Worm (Caenorhabditis elegans) whole organism, young adult: Measurements from ENCODE around the gene Y41D4A.3.

ENCODE experiments used
- D2030.7 ChIP-seq: fragments of 200-800 bp; sonication (Bioruptor generic); IDR thresholded peaks from 2 replicates; pipeline ENCODE4 v1.3.6; 2022; ENCODE audit warnings: missing genetic modification reagents, missing genetic modification characterization, missing compliant biosample characterization
- F23B12.7 ChIP-seq: sonication (generic microtip); optimal IDR thresholded peaks from 2 replicates; lab custom pipeline; 2017; ENCODE audit warnings: missing genetic modification characterization, mild to moderate bottlenecking, missing compliant biosample characterization, antibody characterized with exemption, moderate library complexity; ENCODE audit not compliant: insufficient read depth
- F33H1.4 ChIP-seq: fragments of 200-800 bp; sonication (Bioruptor generic); IDR thresholded peaks from 2 replicates; pipeline ENCODE4 v1.3.6; 2022; ENCODE audit warnings: missing genetic modification reagents, missing genetic modification characterization, missing compliant biosample characterization
- F49E8.2 ChIP-seq: sonication (generic microtip); optimal IDR thresholded peaks from 3 replicates; lab custom pipeline; 2017; ENCODE audit warnings: missing genetic modification characterization, mild to moderate bottlenecking, missing compliant biosample characterization, antibody characterized with exemption, moderate library complexity; ENCODE audit not compliant: insufficient read depth
- Y53G8AR.9 ChIP-seq: fragments of 200-800 bp; sonication (Bioruptor generic); conservative IDR thresholded peaks from 2 replicates; pipeline ENCODE4 v1.3.6; 2022; ENCODE audit warnings: missing genetic modification reagents, missing genetic modification characterization, missing compliant biosample characterization
- ZK185.1 ChIP-seq: sonication (generic microtip); optimal IDR thresholded peaks from 2 replicates; lab custom pipeline; 2016; ENCODE audit warnings: mild to moderate bottlenecking, missing genetic modification characterization, missing compliant biosample characterization; ENCODE audit not compliant: poor library complexity, severe bottlenecking
- aptf-3 ChIP-seq: fragments of 200-800 bp; sonication (Bioruptor generic); IDR thresholded peaks from 2 replicates; pipeline ENCODE4 v1.3.6; 2022; ENCODE audit warnings: missing genetic modification characterization, missing compliant biosample characterization
- attf-3 ChIP-seq: fragments of 200-800 bp; sonication (Bioruptor generic); conservative IDR thresholded peaks from 2 replicates; pipeline ENCODE4 v1.3.6; 2022; ENCODE audit warnings: missing genetic modification reagents, missing genetic modification characterization, missing compliant biosample characterization
- attf-5 ChIP-seq: fragments of 200-800 bp; sonication (Bioruptor generic); optimal IDR thresholded peaks from 2 replicates; lab custom pipeline; 2018; ENCODE audit warnings: mild to moderate bottlenecking, missing genetic modification characterization, missing compliant biosample characterization
- ccch-3 ChIP-seq: fragments of 200-800 bp; sonication (Bioruptor generic); optimal IDR thresholded peaks from 2 replicates; lab custom pipeline; 2018; ENCODE audit warnings: mild to moderate bottlenecking, missing genetic modification characterization, missing compliant biosample characterization
- cebp-1 ChIP-seq, 2 experiments: fragments of 200-800 bp in 1 of 2; sonication (Bioruptor generic) in 1 of 2; sonication (generic microtip) in 1 of 2; IDR thresholded peaks in 1 of 2; optimal IDR thresholded peaks in 1 of 2; 2 replicates each; pipeline versions ENCODE4 v1.3.6 to Lab custom; 2017 to 2022; ENCODE audit warnings: missing compliant biosample characterization in 2 of 2, missing genetic modification characterization in 2 of 2, mild to moderate bottlenecking in 1 of 2, missing genetic modification reagents in 1 of 2, moderate library complexity in 1 of 2
- ceh-100 ChIP-seq: fragments of 200-800 bp; sonication (Bioruptor generic); IDR thresholded peaks from 2 replicates; pipeline ENCODE4 v1.3.6; 2022; ENCODE audit warnings: missing genetic modification reagents, missing genetic modification characterization, missing compliant biosample characterization
- die-1 ChIP-seq: sonication (generic microtip); optimal IDR thresholded peaks from 2 replicates; lab custom pipeline; 2016; ENCODE audit warnings: missing genotype, mild to moderate bottlenecking, missing genetic modification characterization, missing compliant biosample characterization
- dox-1 ChIP-seq: fragments of 200-800 bp; sonication (Bioruptor generic); IDR thresholded peaks from 2 replicates; pipeline ENCODE4 v1.3.6; 2022; ENCODE audit warnings: missing genetic modification reagents, missing genetic modification characterization, missing compliant biosample characterization
- dpl-1 ChIP-seq: fragments of 150-350 bp; optimal IDR thresholded peaks from 2 replicates; lab custom pipeline; 2014; ENCODE audit warnings: missing biosample characterization, missing genetic modification reagents, missing genetic modification characterization
- ekl-4 ChIP-seq: fragments of 200-800 bp; sonication (Bioruptor generic); IDR thresholded peaks from 2 replicates; pipeline ENCODE4 v1.3.6; 2022; ENCODE audit warnings: missing genetic modification reagents, missing genetic modification characterization, missing compliant biosample characterization
- ets-4 ChIP-seq: fragments of 200-800 bp; sonication (Bioruptor generic); optimal IDR thresholded peaks from 2 replicates; lab custom pipeline; 2018; ENCODE audit warnings: mild to moderate bottlenecking, missing genetic modification characterization, missing compliant biosample characterization
- fkh-3 ChIP-seq: sonication (generic microtip); optimal IDR thresholded peaks from 2 replicates; lab custom pipeline; 2016; ENCODE audit warnings: mild to moderate bottlenecking, missing genetic modification characterization, missing compliant biosample characterization
- him-1 ChIP-seq: sonication (generic microtip); optimal IDR thresholded peaks from 2 replicates; lab custom pipeline; 2016; ENCODE audit warnings: missing genotype, missing genetic modification reagents, missing genetic modification characterization, missing compliant biosample characterization
- lag-1 ChIP-seq: fragments of 200-800 bp; sonication (Bioruptor generic); IDR thresholded peaks from 2 replicates; pipeline ENCODE4 v1.3.6; 2022; ENCODE audit warnings: missing genetic modification reagents, missing genetic modification characterization, missing compliant biosample characterization
- lin-35 ChIP-seq, 3 experiments: fragments of 150-350 bp in 2 of 3; sonication (generic microtip) in 1 of 3; optimal IDR thresholded peaks; 2 replicates each; lab custom pipeline; 2014 to 2018; ENCODE audit warnings: missing biosample characterization in 3 of 3, missing genetic modification characterization in 3 of 3, missing genetic modification reagents in 3 of 3
- lin-40 ChIP-seq: sonication (generic microtip); optimal IDR thresholded peaks from 2 replicates; lab custom pipeline; 2016; ENCODE audit warnings: missing genetic modification characterization, mild to moderate bottlenecking, missing compliant biosample characterization, missing genotype, missing genetic modification reagents
- lin-54 ChIP-seq: fragments of 200-800 bp; sonication (Bioruptor generic); optimal IDR thresholded peaks from 2 replicates; lab custom pipeline; 2018; ENCODE audit warnings: mild to moderate bottlenecking, missing genetic modification characterization, missing compliant biosample characterization
- lsl-1 ChIP-seq: fragments of 200-800 bp; sonication (Bioruptor generic); optimal IDR thresholded peaks from 2 replicates; lab custom pipeline; 2018; ENCODE audit warnings: mild to moderate bottlenecking, missing genetic modification characterization, moderate library complexity, missing compliant biosample characterization
- madf-3 ChIP-seq: fragments of 200-800 bp; sonication (Bioruptor generic); IDR thresholded peaks from 2 replicates; pipeline ENCODE4 v1.3.6; 2022; ENCODE audit warnings: missing genetic modification reagents, missing genetic modification characterization, missing compliant biosample characterization
- madf-6 ChIP-seq: fragments of 200-800 bp; sonication (Bioruptor generic); IDR thresholded peaks from 2 replicates; pipeline ENCODE4 v1.3.6; 2022; ENCODE audit warnings: missing genetic modification reagents, missing genetic modification characterization, missing compliant biosample characterization
- madf-8 ChIP-seq: fragments of 200-800 bp; sonication (Bioruptor generic); conservative IDR thresholded peaks from 2 replicates; pipeline ENCODE4 v1.3.6; 2022; ENCODE audit warnings: missing genetic modification reagents, missing genetic modification characterization, missing compliant biosample characterization
- mcd-1 ChIP-seq: fragments of 200-800 bp; sonication (Bioruptor generic); IDR thresholded peaks from 2 replicates; pipeline ENCODE4 v1.3.6; 2022; ENCODE audit warnings: missing genetic modification reagents, missing genetic modification characterization, missing compliant biosample characterization
- mes-4 ChIP-seq: sonication (generic microtip); optimal IDR thresholded peaks from 2 replicates; lab custom pipeline; 2016; ENCODE audit warnings: missing genotype, missing genetic modification characterization, missing compliant biosample characterization
- nfyb-1 ChIP-seq: fragments of 200-800 bp; sonication (Bioruptor generic); IDR thresholded peaks from 2 replicates; pipeline ENCODE4 v1.3.6; 2022; ENCODE audit warnings: missing genetic modification reagents, missing genetic modification characterization, missing compliant biosample characterization
- nhr-120 ChIP-seq: fragments of 200-800 bp; sonication (Bioruptor generic); IDR thresholded peaks from 2 replicates; pipeline ENCODE4 v1.3.6; 2022; ENCODE audit warnings: missing genetic modification characterization, missing compliant biosample characterization
- nhr-179 ChIP-seq: sonication (generic microtip); optimal IDR thresholded peaks from 2 replicates; lab custom pipeline; 2016; ENCODE audit warnings: mild to moderate bottlenecking, missing genetic modification characterization, missing compliant biosample characterization
- pha-4 ChIP-seq: fragments of 150-350 bp; sonication (generic microtip); optimal IDR thresholded peaks from 2 replicates; lab custom pipeline; 2014; ENCODE audit warnings: missing biosample characterization, missing genetic modification reagents, missing genetic modification characterization
- rcor-1 ChIP-seq: fragments of 200-800 bp; sonication (Bioruptor generic); IDR thresholded peaks from 2 replicates; pipeline ENCODE4 v1.3.6; 2022; ENCODE audit warnings: missing genetic modification reagents, missing genetic modification characterization, missing compliant biosample characterization
- repo-1 ChIP-seq: sonication (generic microtip); optimal IDR thresholded peaks from 2 replicates; lab custom pipeline; 2017; ENCODE audit warnings: mild to moderate bottlenecking, missing genetic modification characterization, missing compliant biosample characterization
- snpc-1.1 ChIP-seq: sonication (generic microtip); optimal IDR thresholded peaks from 2 replicates; lab custom pipeline; 2017; ENCODE audit warnings: missing genetic modification characterization, mild to moderate bottlenecking, missing compliant biosample characterization, antibody characterized with exemption, moderate library complexity, missing genotype, missing genetic modification reagents; ENCODE audit not compliant: insufficient read depth
- snpc-1.3 ChIP-seq: sonication (generic microtip); optimal IDR thresholded peaks from 2 replicates; lab custom pipeline; 2017; ENCODE audit warnings: missing genetic modification characterization, mild to moderate bottlenecking, missing compliant biosample characterization, antibody characterized with exemption, moderate library complexity, missing genotype, missing genetic modification reagents; ENCODE audit not compliant: insufficient read depth
- snpc-3.4 ChIP-seq: sonication (generic microtip); optimal IDR thresholded peaks from 2 replicates; lab custom pipeline; 2017; ENCODE audit warnings: missing genetic modification characterization, mild to moderate bottlenecking, missing compliant biosample characterization, antibody characterized with exemption, moderate library complexity, missing genotype, missing genetic modification reagents
- snpc-4 ChIP-seq, 5 experiments: fragments of 150-350 bp in 1 of 5; sonication (generic microtip) in 4 of 5; optimal IDR thresholded peaks; 2 replicates each; lab custom pipeline; 2014 to 2018; ENCODE audit warnings: missing genetic modification characterization in 5 of 5, missing biosample characterization in 3 of 5, antibody characterized with exemption in 2 of 5, mild to moderate bottlenecking in 2 of 5, missing compliant biosample characterization in 2 of 5, missing genotype in 2 of 5, moderate library complexity in 2 of 5, missing genetic modification reagents in 1 of 5
- tbp1 ChIP-seq: fragments of 200-800 bp; sonication (Bioruptor generic); optimal IDR thresholded peaks from 2 replicates; lab custom pipeline; 2018; ENCODE audit warnings: mild to moderate bottlenecking, missing genetic modification characterization, missing compliant biosample characterization
- xnd-1 ChIP-seq: sonication (generic microtip); optimal IDR thresholded peaks from 2 replicates; lab custom pipeline; 2016; ENCODE audit warnings: missing genotype, missing genetic modification reagents, missing genetic modification characterization, missing compliant biosample characterization
- zim-3 ChIP-seq: sonication (generic microtip); optimal IDR thresholded peaks from 2 replicates; lab custom pipeline; 2017; ENCODE audit warnings: mild to moderate bottlenecking, missing genetic modification characterization, moderate library complexity, missing compliant biosample characterization
- ztf-26 ChIP-seq: sonication (generic microtip); optimal IDR thresholded peaks from 2 replicates; lab custom pipeline; 2017; ENCODE audit warnings: missing genetic modification characterization, missing compliant biosample characterization
- ztf-28 ChIP-seq: fragments of 200-800 bp; sonication (Bioruptor generic); IDR thresholded peaks from 2 replicates; pipeline ENCODE4 v1.3.6; 2022; ENCODE audit warnings: missing genetic modification reagents, missing genetic modification characterization, missing compliant biosample characterization

Gene Y41D4A.3

DNA sequence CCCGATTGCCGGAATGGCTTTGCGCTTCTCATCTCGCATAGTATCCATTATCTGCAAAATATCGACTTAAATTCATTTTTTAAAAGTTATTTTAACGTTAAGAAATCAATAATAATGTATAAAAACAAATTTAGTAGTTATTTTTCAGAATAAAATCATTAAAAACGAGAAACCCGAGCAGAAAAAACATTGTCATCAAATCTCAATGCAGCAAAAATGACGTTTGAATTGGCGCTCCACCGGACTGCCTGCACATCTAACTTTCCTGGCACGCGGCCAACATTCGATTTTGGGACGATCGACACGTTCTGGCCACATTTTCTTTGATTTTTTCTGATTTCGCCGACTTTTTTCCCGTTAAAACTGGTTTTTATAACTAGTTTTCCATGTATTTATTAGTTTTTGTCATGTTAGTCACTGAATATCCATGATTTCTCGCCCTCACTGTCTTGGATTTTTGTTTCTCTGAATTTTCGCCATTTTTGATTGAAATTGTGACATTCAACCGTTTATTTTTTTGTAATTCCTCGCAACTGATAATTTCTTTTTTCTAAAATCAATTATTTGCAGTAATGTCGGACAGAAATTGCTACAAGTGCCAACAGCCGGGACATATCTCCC lies 43.8 kb upstream of the Y41D4A.3 start, which contains the start of the genes pbs-1 and K08D12.3:
Gene pbs-1, minus strand, starts transcription at position 51 of the 621 bp plus-strand sequence.
Gene K08D12.3, plus strand, starts transcription at position 571 of the 621 bp plus-strand sequence.
- TF ChIP-seq lin-40 (tag; lab: Kevin White, UChicago) (peak; percentile 78), lag-1 (no peak), rcor-1 (peak; percentile 37; the same call in 1 of the 2 replicates), Y53G8AR.9 (GFP tag; lab: Robert Waterston, UW) (peak; percentile 54; the same call in 1 of the 2 replicates), attf-5 (GFP tag; lab: Kevin White, UChicago) (peak; percentile 16), lin-35 (GFP tag; optimal IDR thresholded peaks at IDR 0.05; lab: Kevin White, UChicago) (peak in 2 of 3 experiments; percentile 7 to 87), tbp1 (peak; percentile 43), madf-8 (GFP tag; lab: Robert Waterston, UW) (0 out of 2 replicates have a peak, but pooled peaks have one; percentile 28), him-1 (tag; lab: Kevin White, UChicago) (no peak), F33H1.4 (GFP tag; lab: Robert Waterston, UW) (peak; percentile 81), snpc-4 (GFP tag; optimal IDR thresholded peaks at IDR 0.05; lab: Kevin White, UChicago) (no peak), snpc-4 (tag; optimal IDR thresholded peaks at IDR 0.05; lab: Kevin White, UChicago) (peak; percentile 20 to 69 (median 38)), madf-3 (GFP tag; lab: Robert Waterston, UW) (peak; percentile 31; the same call in 1 of the 2 replicates), snpc-1.3 (tag; lab: Kevin White, UChicago) (peak; percentile 32), ekl-4 (peak; percentile 53), ZK185.1 (tag; lab: Kevin White, UChicago) (peak; percentile 14), D2030.7 (peak; percentile 52), snpc-1.1 (tag; lab: Kevin White, UChicago) (peak; percentile 17), ztf-26 (tag; lab: Kevin White, UChicago) (peak; percentile 42), cebp-1 (GFP tag; IDR thresholded peaks at IDR 0.05; lab: Robert Waterston, UW) (no peak), cebp-1 (tag; optimal IDR thresholded peaks at IDR 0.05; lab: Kevin White, UChicago) (peak; percentile 63), lin-54 (peak; percentile 97), pha-4 (tag; lab: Kevin White, UChicago) (peak; percentile 74), nhr-179 (tag; lab: Kevin White, UChicago) (no peak), nhr-120 (GFP tag; lab: Robert Waterston, UW) (no peak), ccch-3 (no peak), nfyb-1 (GFP tag; lab: Robert Waterston, UW) (peak; percentile 61), zim-3 (tag; lab: Kevin White, UChicago) (no peak), F49E8.2 (tag; lab: Kevin White, UChicago) (peak; percentile 63), snpc-3.4 (tag; lab: Kevin White, UChicago) (peak; percentile 46), repo-1 (no peak), dox-1 (GFP tag; lab: Robert Waterston, UW) (0 out of 2 replicates have a peak, but pooled peaks have one; percentile 29), mcd-1 (peak; percentile 87), dpl-1 (peak; percentile 71), mes-4 (tag; lab: Kevin White, UChicago) (no peak), F23B12.7 (tag; lab: Kevin White, UChicago) (peak; percentile 40), aptf-3 (GFP tag; lab: Robert Waterston, UW) (no peak), fkh-3 (tag; lab: Kevin White, UChicago) (no peak), madf-6 (peak; percentile 72; the same call in 1 of the 2 replicates), die-1 (tag; lab: Kevin White, UChicago) (no peak), xnd-1 (tag; lab: Kevin White, UChicago) (peak; percentile 49), attf-3 (GFP tag; lab: Robert Waterston, UW) (0 out of 2 replicates have a peak, but pooled peaks have one; percentile 42), ztf-28 (GFP tag; lab: Robert Waterston, UW) (0 out of 2 replicates have a peak, but pooled peaks have one; percentile 10), ceh-100 (0 out of 2 replicates have a peak, but pooled peaks have one; percentile 29), ets-4 (no peak), lsl-1 (GFP tag; lab: Kevin White, UChicago) (peak; percentile 58)
